Fruit fly (Drosophila melanogaster) whole organism, embryonic: Measurements from ENCODE around the gene how.

ENCODE experiments used
- Aef1 ChIP-seq: fragments of 200-800 bp; sonication (Bioruptor generic); IDR thresholded peaks from 3 replicates; pipeline ENCODE4 v1.3.6; 2022; ENCODE audit warnings: missing biosample characterization, missing genetic modification characterization
- Blimp-1 ChIP-seq: fragments of 200-800 bp; sonication (Bioruptor generic); optimal IDR thresholded peaks from 3 replicates; lab custom pipeline; 2018; ENCODE audit warnings: missing biosample characterization, missing genetic modification characterization, mild to moderate bottlenecking, moderate library complexity, missing genetic modification reagents
- BtbVII ChIP-seq: fragments of 200-800 bp; sonication (Bioruptor generic); optimal IDR thresholded peaks from 3 replicates; lab custom pipeline; 2017; ENCODE audit warnings: missing biosample characterization, mild to moderate bottlenecking, missing genetic modification characterization
- CG12236 ChIP-seq: fragments of 200-800 bp; sonication (Bioruptor generic); optimal IDR thresholded peaks from 2 replicates; lab custom pipeline; 2016; ENCODE audit warnings: missing biosample characterization, missing genetic modification characterization
- CG15479 ChIP-seq: fragments of 200-800 bp; sonication (Bioruptor generic); optimal IDR thresholded peaks from 3 replicates; lab custom pipeline; 2019; ENCODE audit warnings: missing biosample characterization, mild to moderate bottlenecking, missing genetic modification characterization, moderate library complexity
- CG17612 ChIP-seq: fragments of 200-800 bp; sonication (Bioruptor generic); IDR thresholded peaks from 2 replicates; pipeline ENCODE4 v1.3.6; 2022; ENCODE audit warnings: missing biosample characterization, missing genetic modification characterization
- CG17912 ChIP-seq: fragments of 200-800 bp; sonication (Bioruptor generic); optimal IDR thresholded peaks from 2 replicates; lab custom pipeline; 2018; ENCODE audit warnings: missing biosample characterization, mild to moderate bottlenecking, missing genetic modification characterization
- CG30431 ChIP-seq: fragments of 200-800 bp; sonication (Bioruptor generic); optimal IDR thresholded peaks from 2 replicates; lab custom pipeline; 2017; ENCODE audit warnings: missing biosample characterization, missing genetic modification characterization
- CG3407 ChIP-seq: fragments of 200-800 bp; sonication (Bioruptor generic); optimal IDR thresholded peaks from 2 replicates; lab custom pipeline; 2018; ENCODE audit warnings: missing biosample characterization, mild to moderate bottlenecking, missing genetic modification characterization
- CG4730 ChIP-seq: fragments of 200-800 bp; sonication (Bioruptor generic); IDR thresholded peaks from 2 replicates; pipeline ENCODE4 v1.3.6; 2022; ENCODE audit warnings: missing biosample characterization, missing genetic modification characterization
- CG7357 ChIP-seq: fragments of 200-800 bp; sonication (Bioruptor generic); IDR thresholded peaks from 3 replicates; pipeline ENCODE4 v1.3.6; 2022; ENCODE audit warnings: missing biosample characterization, missing genetic modification characterization
- CG8089 ChIP-seq: fragments of 200-800 bp; sonication (Bioruptor generic); optimal IDR thresholded peaks from 3 replicates; lab custom pipeline; 2016; ENCODE audit warnings: missing biosample characterization, missing genetic modification characterization
- CG8359 ChIP-seq: fragments of 200-800 bp; sonication (Bioruptor generic); optimal IDR thresholded peaks from 2 replicates; lab custom pipeline; 2017; ENCODE audit warnings: missing biosample characterization, mild to moderate bottlenecking, missing genetic modification characterization, borderline replicate concordance
- CG9215 ChIP-seq: fragments of 200-800 bp; sonication (Bioruptor generic); IDR thresholded peaks from 2 replicates; pipeline ENCODE4 v1.3.6; 2022; ENCODE audit warnings: missing biosample characterization, missing genetic modification characterization
- CG9727 ChIP-seq: fragments of 200-800 bp; sonication (Bioruptor generic); optimal IDR thresholded peaks from 3 replicates; lab custom pipeline; 2017; ENCODE audit warnings: missing biosample characterization, mild to moderate bottlenecking, missing genetic modification characterization
- Chrac-16 ChIP-seq: fragments of 200-800 bp; sonication (Bioruptor generic); optimal IDR thresholded peaks from 3 replicates; lab custom pipeline; 2016; ENCODE audit warnings: missing biosample characterization, missing genetic modification characterization
- E2f1 ChIP-seq: fragments of 200-800 bp; sonication (Bioruptor generic); IDR thresholded peaks from 2 replicates; pipeline ENCODE4 v1.3.6; 2022; ENCODE audit warnings: missing biosample characterization, missing genetic modification characterization
- Eip74EF ChIP-seq, 2 experiments: fragments of 200-800 bp in 1 of 2; fragments of >200 bp in 1 of 2; sonication (Bioruptor generic) in 1 of 2; optimal IDR thresholded peaks; 2 replicates each; lab custom pipeline; 2017 to 2019; ENCODE audit warnings: missing biosample characterization in 2 of 2, missing genetic modification characterization in 2 of 2, mild to moderate bottlenecking in 1 of 2, moderate library complexity in 1 of 2
- HHEX ChIP-seq: fragments of 200-800 bp; sonication (Bioruptor generic); optimal IDR thresholded peaks from 3 replicates; lab custom pipeline; 2017; ENCODE audit warnings: missing biosample characterization, mild to moderate bottlenecking, missing genetic modification characterization, missing genetic modification reagents
- Hey ChIP-seq: fragments of 200-800 bp; sonication (Bioruptor generic); optimal IDR thresholded peaks from 3 replicates; lab custom pipeline; 2018; ENCODE audit warnings: missing biosample characterization, mild to moderate bottlenecking, missing genetic modification characterization
- HmgZ ChIP-seq: fragments of 200-800 bp; sonication (Bioruptor generic); optimal IDR thresholded peaks from 2 replicates; lab custom pipeline; 2018; ENCODE audit warnings: missing biosample characterization, mild to moderate bottlenecking, missing genetic modification characterization
- Hr3 ChIP-seq: fragments of 200-800 bp; sonication (Bioruptor generic); optimal IDR thresholded peaks from 3 replicates; lab custom pipeline; 2016; ENCODE audit warnings: missing biosample characterization, missing genetic modification characterization
- Hr78 ChIP-seq, 2 experiments: fragments of 200-800 bp in 1 of 2; fragments of >200 bp in 1 of 2; sonication (Bioruptor generic) in 1 of 2; optimal IDR thresholded peaks; 2 replicates each; lab custom pipeline; 2017 to 2019; ENCODE audit warnings: missing biosample characterization in 2 of 2, missing genetic modification characterization in 2 of 2, mild to moderate bottlenecking in 1 of 2, moderate library complexity in 1 of 2
- MTF-1 ChIP-seq: fragments of 200-800 bp; sonication (Bioruptor generic); optimal IDR thresholded peaks from 2 replicates; lab custom pipeline; 2018; ENCODE audit warnings: missing biosample characterization, mild to moderate bottlenecking, missing genetic modification characterization, borderline replicate concordance
- Oaz ChIP-seq: fragments of 200-800 bp; sonication (Bioruptor generic); IDR thresholded peaks from 2 replicates; pipeline ENCODE4 v1.3.6; 2022; ENCODE audit warnings: missing biosample characterization, missing genetic modification characterization
- Scr ChIP-seq: fragments of 200-800 bp; sonication (Bioruptor generic); IDR thresholded peaks from 2 replicates; pipeline ENCODE4 v1.3.6; 2022; ENCODE audit warnings: missing biosample characterization, missing genetic modification characterization; ENCODE audit not compliant: partially characterized antibody
- al ChIP-seq: fragments of 200-800 bp; sonication (Bioruptor generic); IDR thresholded peaks from 2 replicates; pipeline ENCODE4 v1.3.6; 2022; ENCODE audit warnings: missing biosample characterization, missing genetic modification characterization
- bab2 ChIP-seq: fragments of 200-800 bp; sonication (Bioruptor generic); optimal IDR thresholded peaks from 2 replicates; lab custom pipeline; 2016; ENCODE audit warnings: missing biosample characterization, missing genetic modification characterization
- chm ChIP-seq: fragments of 200-800 bp; sonication (Bioruptor generic); IDR thresholded peaks from 2 replicates; pipeline ENCODE4 v1.3.6; 2022; ENCODE audit warnings: missing biosample characterization, missing genetic modification characterization
- ci ChIP-seq: fragments of 200-800 bp; sonication (Bioruptor generic); IDR thresholded peaks from 3 replicates; pipeline ENCODE4 v1.3.6; 2022; ENCODE audit warnings: missing biosample characterization, missing genetic modification characterization
- croc ChIP-seq: fragments of 200-800 bp; sonication (Bioruptor generic); conservative IDR thresholded peaks from 3 replicates; pipeline ENCODE4 v1.3.6; 2022; ENCODE audit warnings: missing biosample characterization, missing genetic modification characterization
- crp ChIP-seq, 2 experiments: fragments of 200-800 bp; sonication (Bioruptor generic); optimal IDR thresholded peaks; 2 replicates in 1 of 2; 3 replicates in 1 of 2; lab custom pipeline; 2017; ENCODE audit warnings: missing biosample characterization in 2 of 2, missing genetic modification characterization in 2 of 2, mild to moderate bottlenecking in 1 of 2, moderate library complexity in 1 of 2
- da ChIP-seq: fragments of 200-800 bp; sonication (Bioruptor generic); optimal IDR thresholded peaks from 2 replicates; lab custom pipeline; 2016; ENCODE audit warnings: missing biosample characterization, missing genetic modification characterization
- dati ChIP-seq: fragments of 200-800 bp; sonication (Bioruptor generic); IDR thresholded peaks from 2 replicates; pipeline ENCODE4 v1.3.6; 2022; ENCODE audit warnings: missing biosample characterization, missing genetic modification characterization
- emc ChIP-seq: fragments of 200-800 bp; sonication (Bioruptor generic); optimal IDR thresholded peaks from 2 replicates; lab custom pipeline; 2016; ENCODE audit warnings: missing biosample characterization, missing genetic modification characterization
- en ChIP-seq: fragments of 200-800 bp; sonication (Bioruptor generic); optimal IDR thresholded peaks from 2 replicates; lab custom pipeline; 2016; ENCODE audit warnings: missing biosample characterization, missing genetic modification characterization
- fd96Cb ChIP-seq: fragments of 200-800 bp; sonication (Bioruptor generic); optimal IDR thresholded peaks from 2 replicates; lab custom pipeline; 2018; ENCODE audit warnings: missing biosample characterization, mild to moderate bottlenecking, missing genetic modification characterization, moderate library complexity
- lab ChIP-seq: fragments of 200-800 bp; sonication (Bioruptor generic); optimal IDR thresholded peaks from 3 replicates; lab custom pipeline; 2017; ENCODE audit warnings: missing biosample characterization, missing genetic modification characterization, mild to moderate bottlenecking, moderate library complexity, missing genetic modification reagents
- maf-S ChIP-seq: fragments of 200-800 bp; sonication (Bioruptor generic); optimal IDR thresholded peaks from 2 replicates; lab custom pipeline; 2016; ENCODE audit warnings: missing biosample characterization, missing genetic modification characterization
- mld ChIP-seq: fragments of 200-800 bp; sonication (Bioruptor generic); IDR thresholded peaks from 3 replicates; pipeline ENCODE4 v1.3.6; 2022; ENCODE audit warnings: missing biosample characterization, missing genetic modification characterization; ENCODE audit not compliant: partially characterized antibody
- onecut ChIP-seq: fragments of 200-800 bp; sonication (Bioruptor generic); IDR thresholded peaks from 2 replicates; pipeline ENCODE4 v1.3.6; 2022; ENCODE audit warnings: missing biosample characterization, missing genetic modification characterization
- pb ChIP-seq: fragments of 200-800 bp; sonication (Bioruptor generic); optimal IDR thresholded peaks from 3 replicates; lab custom pipeline; 2016; ENCODE audit warnings: missing biosample characterization, missing genetic modification characterization
- rib ChIP-seq: fragments of 200-800 bp; sonication (Bioruptor generic); IDR thresholded peaks from 2 replicates; pipeline ENCODE4 v1.3.6; 2022; ENCODE audit warnings: missing biosample characterization, missing genetic modification characterization
- sc ChIP-seq, 3 experiments: fragments of >200 bp in 2 of 3; fragments of 200-800 bp in 1 of 3; sonication (Bioruptor generic) in 1 of 3; optimal IDR thresholded peaks; 2 replicates in 2 of 3; 3 replicates in 1 of 3; lab custom pipeline; 2017; ENCODE audit warnings: mild to moderate bottlenecking in 1 of 3, missing biosample characterization in 1 of 3, missing genetic modification characterization in 1 of 3, missing genetic modification reagents in 1 of 3
- schlank ChIP-seq: fragments of 200-800 bp; sonication (Bioruptor generic); optimal IDR thresholded peaks from 2 replicates; lab custom pipeline; 2018; ENCODE audit warnings: missing biosample characterization, mild to moderate bottlenecking, missing genetic modification characterization
- sens ChIP-seq: fragments of 200-800 bp; sonication (Bioruptor generic); peaks from one replicate; lab custom pipeline; 2016; ENCODE audit warnings: missing biosample characterization, missing genetic modification characterization
- sug ChIP-seq: fragments of 200-800 bp; optimal IDR thresholded peaks from 2 replicates; lab custom pipeline; 2019; ENCODE audit warnings: missing biosample characterization, mild to moderate bottlenecking, missing genetic modification characterization, moderate library complexity
- tgo ChIP-seq: fragments of 200-800 bp; sonication (Bioruptor generic); IDR thresholded peaks from 3 replicates; pipeline ENCODE4 v1.3.6; 2022; ENCODE audit warnings: missing biosample characterization, missing genetic modification characterization
- zen2 ChIP-seq: fragments of 200-800 bp; sonication (Bioruptor generic); IDR thresholded peaks from 3 replicates; pipeline ENCODE4 v1.3.6; 2022; ENCODE audit warnings: missing biosample characterization, missing genetic modification characterization; ENCODE audit not compliant: partially characterized antibody
- zfh1 ChIP-seq: fragments of 200-800 bp; sonication (Bioruptor generic); IDR thresholded peaks from 3 replicates; pipeline ENCODE4 v1.3.6; 2022; ENCODE audit warnings: missing biosample characterization, missing genetic modification characterization

The how gene

dm6 chr3R:22039480-22039879, 2.5 kb upstream of the how start (continued):
- TF ChIP-seq Hr78 (GFP tag; optimal IDR thresholded peaks at IDR 0.05; lab: Kevin White, UChicago), result peak in 1 of 2 experiments; percentile 62
- TF ChIP-seq schlank (tag; lab: Kevin White, UChicago), result no peak
- TF ChIP-seq croc (GFP tag; lab: Robert Waterston, UW), result no peak; the same call in 2 of the 3 replicates
- TF ChIP-seq rib (GFP tag; lab: Robert Waterston, UW), result no peak
- no peak for TF ChIP-seq Blimp-1 (GFP tag; lab: Kevin White, UChicago)
- TF ChIP-seq mld (GFP tag; lab: Robert Waterston, UW), result no peak
- no peak for TF ChIP-seq BtbVII (GFP tag; lab: Kevin White, UChicago)
- no peak for TF ChIP-seq pb (GFP tag; lab: Kevin White, UChicago)
- TF ChIP-seq HmgZ, result no peak
- no peak for TF ChIP-seq CG8359 (GFP tag; lab: Kevin White, UChicago)
- peak; percentile 66 for TF ChIP-seq chm (GFP tag; lab: Robert Waterston, UW)
- no peak for TF ChIP-seq MTF-1 (GFP tag; lab: Kevin White, UChicago)
- no peak for TF ChIP-seq maf-S (GFP tag; lab: Kevin White, UChicago)
- TF ChIP-seq CG4730 (GFP tag; lab: Robert Waterston, UW), result peak; percentile 54
- no peak for TF ChIP-seq Scr (GFP tag; lab: Robert Waterston, UW)
- TF ChIP-seq tgo (GFP tag; lab: Robert Waterston, UW), result peak; percentile 70
- no peak for TF ChIP-seq CG15479 (GFP tag; lab: Kevin White, UChicago)
- no peak for TF ChIP-seq lab (GFP tag; lab: Kevin White, UChicago)
- peak; percentile 4 for TF ChIP-seq CG30431 (GFP tag; lab: Kevin White, UChicago)
- TF ChIP-seq CG7357 (GFP tag; lab: Robert Waterston, UW), result 0 out of 3 replicates have a peak, but pooled peaks have one; percentile 17
- TF ChIP-seq sens (GFP tag; lab: Kevin White, UChicago), result peak; percentile 93
- no peak for TF ChIP-seq CG3407
- peak; percentile 86 for TF ChIP-seq zfh1 (GFP tag; lab: Robert Waterston, UW)
- no peak; the same call in 2 of the 3 replicates for TF ChIP-seq Aef1 (GFP tag; lab: Robert Waterston, UW)
- no peak for TF ChIP-seq Oaz (GFP tag; lab: Robert Waterston, UW)
- no peak for TF ChIP-seq en (GFP tag; lab: Kevin White, UChicago)
- TF ChIP-seq sc (optimal IDR thresholded peaks at IDR 0.05; lab: Kevin White, UChicago), result no peak
- no peak for TF ChIP-seq sc (GFP tag; optimal IDR thresholded peaks at IDR 0.05; lab: Kevin White, UChicago)
- no peak for TF ChIP-seq CG17912
- TF ChIP-seq sug (tag; lab: Kevin White, UChicago), result no peak
- TF ChIP-seq crp (GFP tag; optimal IDR thresholded peaks at IDR 0.05; lab: Kevin White, UChicago), result peak in 1 of 2 experiments; percentile 10
- TF ChIP-seq CG8089, result no peak
- TF ChIP-seq onecut, result no peak
- peak; percentile 89 for TF ChIP-seq ci (GFP tag; lab: Robert Waterston, UW)
- TF ChIP-seq CG9215 (GFP tag; lab: Robert Waterston, UW), result no peak
- TF ChIP-seq zen2 (GFP tag; lab: Robert Waterston, UW), result no peak
- no peak for TF ChIP-seq CG17612 (GFP tag; lab: Robert Waterston, UW)
- TF ChIP-seq Hr3 (GFP tag; lab: Kevin White, UChicago), result peak; percentile 25
- peak; percentile 17 for TF ChIP-seq Chrac-16
- TF ChIP-seq bab2 (GFP tag; lab: Kevin White, UChicago), result peak; percentile 8
- TF ChIP-seq CG12236 (GFP tag; lab: Kevin White, UChicago), result no peak
- TF ChIP-seq CG9727 (GFP tag; lab: Kevin White, UChicago), result peak; percentile 26
- TF ChIP-seq Eip74EF (GFP tag; optimal IDR thresholded peaks at IDR 0.05; lab: Kevin White, UChicago), result no peak
- no peak for TF ChIP-seq dati (GFP tag; lab: Robert Waterston, UW)
- TF ChIP-seq HHEX (GFP tag; lab: Kevin White, UChicago), result no peak
- no peak for TF ChIP-seq da (GFP tag; lab: Kevin White, UChicago)
- TF ChIP-seq fd96Cb (tag; lab: Kevin White, UChicago), result peak; percentile 35
- TF ChIP-seq emc, result no peak
- peak; percentile 53 for TF ChIP-seq E2f1 (GFP tag; lab: Robert Waterston, UW)
- TF ChIP-seq Hey (tag; lab: Kevin White, UChicago), result no peak
- no peak for TF ChIP-seq al (GFP tag; lab: Robert Waterston, UW)
